Fruit fly (Drosophila melanogaster): ENCODE data around the gene Gr89a.

Gene Gr89a

DNA sequence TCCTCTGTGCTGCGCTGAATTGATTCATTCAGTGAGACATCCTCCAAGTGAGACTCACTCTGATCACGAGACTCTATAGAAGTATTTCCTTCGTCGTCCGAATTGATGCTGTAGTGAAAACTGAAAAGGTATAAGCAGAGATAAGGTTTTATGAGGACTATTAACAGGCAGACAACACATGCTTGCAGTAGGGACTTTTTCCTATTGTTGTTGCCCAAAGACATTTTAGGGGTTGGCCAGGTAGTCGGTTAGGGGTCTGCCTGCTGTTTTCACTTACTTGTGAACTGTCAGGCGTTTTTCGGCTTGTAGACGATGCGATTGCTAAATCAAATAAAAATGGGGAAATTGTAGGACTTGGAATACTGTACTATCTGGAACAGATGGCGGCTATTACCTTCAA is 30.2 kb downstream of the Gr89a start:
- TF ChIP-seq N (GFP tag; optimal IDR thresholded peaks at IDR 0.05), result no peak
- TF ChIP-seq dsf (GFP tag; optimal IDR thresholded peaks at IDR 0.05; ENCODE audit: borderline replicate concordance), result no peak
- TF ChIP-seq sage (GFP tag; optimal IDR thresholded peaks at IDR 0.05), result no peak
- no peak for TF ChIP-seq jim (GFP tag; optimal IDR thresholded peaks at IDR 0.05)
- TF ChIP-seq woc (GFP tag; optimal IDR thresholded peaks at IDR 0.05), result no peak
- TF ChIP-seq OdsH (GFP tag; optimal IDR thresholded peaks at IDR 0.05), result no peak
- no peak for TF ChIP-seq sv (GFP tag; optimal IDR thresholded peaks at IDR 0.05)
- TF ChIP-seq pan (optimal IDR thresholded peaks at IDR 0.05), result no peak

DNA sequence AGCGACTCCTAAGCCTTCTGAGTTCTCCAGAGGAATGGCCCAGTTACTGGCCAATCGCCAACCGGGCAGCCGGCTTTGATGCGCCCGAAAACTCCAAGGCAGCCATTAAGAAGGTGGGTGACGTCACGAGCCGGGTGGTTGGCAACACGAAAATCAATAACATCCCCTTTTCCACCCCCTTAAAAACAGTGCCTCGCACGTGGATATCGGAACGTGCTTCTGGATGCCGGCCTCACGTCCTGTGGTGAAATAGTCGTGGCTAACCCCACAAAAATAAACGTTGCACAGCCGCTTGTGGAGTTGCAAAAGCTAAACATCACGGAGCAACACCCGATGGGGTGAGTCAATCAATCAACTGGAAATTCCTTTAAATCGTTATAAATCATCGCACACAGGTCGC is 42.2 kb downstream of the Gr89a start:
- TF ChIP-seq psq (GFP tag; optimal IDR thresholded peaks at IDR 0.05) (no peak), Hnf4 (GFP tag; optimal IDR thresholded peaks at IDR 0.05) (no peak), dsf (GFP tag; optimal IDR thresholded peaks at IDR 0.05; ENCODE audit: borderline replicate concordance) (no peak), Hr83 (GFP tag; optimal IDR thresholded peaks at IDR 0.05; ENCODE audit: poor library complexity, severe bottlenecking) (no peak), CG32264 (GFP tag; optimal IDR thresholded peaks at IDR 0.05) (no peak), br (GFP tag; optimal IDR thresholded peaks at IDR 0.05) (no peak), Mio (GFP tag; optimal IDR thresholded peaks at IDR 0.05) (no peak), ey (GFP tag; optimal IDR thresholded peaks at IDR 0.05) (no peak)

- TF ChIP-seq rgr (GFP tag; optimal IDR thresholded peaks at IDR 0.05) (no peak), woc (GFP tag; optimal IDR thresholded peaks at IDR 0.05) (no peak)
Observed at dm6 chr3R:16455875-16456274, 42.9 kb downstream of the Gr89a start, which contains the start of gene CG14883. Gene CG14883 (plus strand): TSS chr3R:16456052.

- TF ChIP-seq dsf (GFP tag; optimal IDR thresholded peaks at IDR 0.05; ENCODE audit: borderline replicate concordance) (no peak), OdsH (GFP tag; optimal IDR thresholded peaks at IDR 0.05) (no peak), Dif (GFP tag; optimal IDR thresholded peaks at IDR 0.05; ENCODE audit: partially characterized antibody) (no peak), woc (GFP tag; optimal IDR thresholded peaks at IDR 0.05) (no peak), Sp1 (GFP tag; optimal IDR thresholded peaks at IDR 0.05) (no peak), CG32264 (GFP tag; optimal IDR thresholded peaks at IDR 0.05) (no peak), Rel (GFP tag; optimal IDR thresholded peaks at IDR 0.05) (no peak), Rel (tag; optimal IDR thresholded peaks at IDR 0.05) (no peak)
Observed at dm6 chr3R:16454192-16454591, 44.6 kb downstream of the Gr89a start, which contains the start of gene CG10405. Gene CG10405 (plus strand): TSS chr3R:16454492.

- TF ChIP-seq HLH106 (tag; optimal IDR thresholded peaks at IDR 0.05), result no peak
- no peak for TF ChIP-seq dl (GFP tag; optimal IDR thresholded peaks at IDR 0.05; ENCODE audit: insufficient read depth in 1 of 2, partially characterized antibody in 2 of 2)
- peak; percentile 58 for TF ChIP-seq Hr83 (GFP tag; optimal IDR thresholded peaks at IDR 0.05; ENCODE audit: poor library complexity, severe bottlenecking)
- no peak for TF ChIP-seq Rel (GFP tag; optimal IDR thresholded peaks at IDR 0.05)
- peak; percentile 8 for TF ChIP-seq Rel (tag; optimal IDR thresholded peaks at IDR 0.05)
- TF ChIP-seq dsf (GFP tag; optimal IDR thresholded peaks at IDR 0.05; ENCODE audit: borderline replicate concordance), result no peak
- TF ChIP-seq N (GFP tag; optimal IDR thresholded peaks at IDR 0.05), result no peak
- no peak for TF ChIP-seq Sp1 (GFP tag; optimal IDR thresholded peaks at IDR 0.05)
- TF ChIP-seq Dfd (GFP tag; optimal IDR thresholded peaks at IDR 0.05), result no peak
- TF ChIP-seq Vsx2 (GFP tag; optimal IDR thresholded peaks at IDR 0.05; ENCODE audit: partially characterized antibody), result peak; percentile 48
- no peak for TF ChIP-seq GATAd (GFP tag; optimal IDR thresholded peaks at IDR 0.05)
Observed at dm6 chr3R:16453597-16453996, 45.2 kb downstream of the Gr89a start, which contains the start of gene Pak3. Gene Pak3 (minus strand): TSS chr3R:16453821.

DNA sequence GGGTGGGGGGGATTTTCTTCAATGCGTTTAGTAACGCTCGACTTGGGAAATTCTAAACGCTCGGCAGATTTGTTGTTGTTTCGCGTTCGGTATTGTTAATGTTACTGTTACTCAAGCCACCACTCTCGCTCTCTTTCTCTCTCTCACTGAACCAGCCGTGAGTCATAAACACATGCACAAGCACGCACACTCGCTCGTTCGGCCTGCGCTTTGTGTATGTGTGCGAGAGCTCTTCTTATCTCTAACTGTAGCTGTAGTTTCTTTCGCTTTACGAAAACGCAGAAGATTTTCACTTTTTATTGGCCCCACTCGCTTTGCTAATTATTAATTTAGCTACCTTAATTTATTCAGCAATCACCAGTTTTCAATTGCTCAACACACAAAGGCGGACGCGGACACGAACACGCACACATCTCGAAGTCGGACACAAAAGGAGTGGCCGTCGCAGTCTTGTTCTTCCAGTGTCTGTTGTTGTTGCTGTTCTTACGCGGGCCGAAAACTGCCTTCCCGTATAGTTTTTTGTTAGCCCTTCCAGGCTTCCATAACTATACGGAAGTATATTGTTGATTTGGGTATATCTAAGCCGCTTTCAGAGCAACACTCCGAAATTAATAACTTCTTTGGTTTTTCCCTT is 45.7 kb downstream of the Gr89a start:
- TF ChIP-seq Abd-B (GFP tag; optimal IDR thresholded peaks at IDR 0.05) (no peak), CG32264 (GFP tag; optimal IDR thresholded peaks at IDR 0.05) (no peak), rgr (GFP tag; optimal IDR thresholded peaks at IDR 0.05) (no peak), br (GFP tag; optimal IDR thresholded peaks at IDR 0.05) (no peak), sv (GFP tag; optimal IDR thresholded peaks at IDR 0.05) (no peak), usp (GFP tag; optimal IDR thresholded peaks at IDR 0.05) (no peak), Hr83 (GFP tag; optimal IDR thresholded peaks at IDR 0.05; ENCODE audit: poor library complexity, severe bottlenecking) (no peak), sage (GFP tag; optimal IDR thresholded peaks at IDR 0.05) (no peak), fru (GFP tag; optimal IDR thresholded peaks at IDR 0.05) (no peak), brk (GFP tag; optimal IDR thresholded peaks at IDR 0.05) (no peak), Rel (GFP tag; optimal IDR thresholded peaks at IDR 0.05) (no peak), Rel (tag; optimal IDR thresholded peaks at IDR 0.05) (peak; percentile 52), foxo (GFP tag; optimal IDR thresholded peaks at IDR 0.05) (no peak), Vsx2 (GFP tag; optimal IDR thresholded peaks at IDR 0.05; ENCODE audit: partially characterized antibody) (no peak), dmrt93B (GFP tag; optimal IDR thresholded peaks at IDR 0.05) (no peak), OdsH (GFP tag; optimal IDR thresholded peaks at IDR 0.05) (no peak), Jra (GFP tag; optimal IDR thresholded peaks at IDR 0.05) (peak; percentile 90), CrebA (GFP tag; optimal IDR thresholded peaks at IDR 0.05; ENCODE audit: borderline replicate concordance) (no peak), Hr78 (GFP tag; optimal IDR thresholded peaks at IDR 0.05) (no peak), Mio (GFP tag; optimal IDR thresholded peaks at IDR 0.05) (no peak), Myc (optimal IDR thresholded peaks at IDR 0.05) (no peak), woc (GFP tag; optimal IDR thresholded peaks at IDR 0.05) (no peak), CG9705 (GFP tag; optimal IDR thresholded peaks at IDR 0.05) (no peak), pan (optimal IDR thresholded peaks at IDR 0.05) (no peak), HLH106 (tag; optimal IDR thresholded peaks at IDR 0.05) (no peak), N (GFP tag; optimal IDR thresholded peaks at IDR 0.05) (peak; percentile 36), GATAd (GFP tag; optimal IDR thresholded peaks at IDR 0.05) (no peak), jim (GFP tag; optimal IDR thresholded peaks at IDR 0.05) (no peak), psq (GFP tag; optimal IDR thresholded peaks at IDR 0.05) (peak; percentile 15)

Data from whole organism, wandering third instar larva.